Fruit fly (Drosophila melanogaster): ENCODE results near the gene CG5418.

CG5418 gene

DNA sequence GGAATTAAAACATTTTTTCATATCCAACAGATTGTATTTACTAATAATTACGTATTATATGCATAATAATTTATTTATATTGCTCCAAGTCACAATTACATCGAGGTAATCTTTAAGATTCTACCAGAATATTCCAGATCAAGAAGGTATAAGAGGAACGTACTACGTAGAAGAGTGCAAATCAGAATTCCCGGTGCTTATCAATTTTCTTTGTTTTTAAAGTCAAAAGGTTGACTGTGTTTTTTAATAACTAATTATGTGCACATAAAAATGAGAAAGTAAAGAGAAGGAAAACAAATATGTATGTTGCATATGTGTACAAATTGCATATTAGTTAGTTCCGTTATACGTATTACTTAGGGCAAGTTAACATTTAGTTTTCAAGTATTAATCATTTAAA, 31.9 kb downstream of the CG5418 start:
- TF ChIP-seq Trl (optimal IDR thresholded peaks at IDR 0.05) (no peak), Trl (GFP tag; optimal IDR thresholded peaks at IDR 0.05) (no peak), CG34224 (GFP tag; IDR thresholded peaks at IDR 0.05; ENCODE audit: partially characterized antibody) (0 out of 3 replicates have a peak, but pooled peaks have one; percentile 3)

DNA sequence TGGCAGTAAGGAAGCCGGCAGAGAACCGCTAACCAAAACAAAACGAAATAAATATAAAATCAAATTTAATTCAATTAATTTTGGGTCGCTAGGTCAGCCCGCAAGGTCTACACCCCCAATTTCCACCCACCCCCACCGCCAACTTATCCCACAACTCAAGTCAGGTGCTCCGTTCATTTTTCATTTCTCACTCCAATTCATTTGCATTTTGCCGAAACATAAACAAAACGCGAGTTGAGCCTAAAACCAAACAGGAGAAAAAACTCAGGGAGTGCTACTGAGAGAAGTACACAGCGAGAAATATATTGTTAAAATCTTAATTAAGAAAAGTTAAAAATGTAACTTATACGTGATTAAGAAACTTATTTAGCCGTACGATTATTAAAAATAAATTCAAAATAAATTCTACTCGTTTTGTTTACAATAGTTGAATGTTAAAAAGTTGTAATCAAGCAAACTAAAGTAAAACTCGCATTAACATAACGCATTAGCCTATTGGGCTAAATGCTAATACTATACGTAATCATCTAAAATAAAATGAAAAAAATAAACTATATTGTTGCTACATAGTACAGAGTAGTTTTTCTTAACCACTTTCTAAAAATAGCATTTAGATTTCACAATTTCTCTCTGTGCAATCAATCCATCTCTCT, 37.4 kb downstream of the CG5418 start:
- TF ChIP-seq CG15011 (GFP tag; optimal IDR thresholded peaks at IDR 0.05) (no peak), CG7928 (GFP tag; optimal IDR thresholded peaks at IDR 0.05) (no peak), Stat92E (GFP tag; optimal IDR thresholded peaks at IDR 0.05) (no peak), CG15269 (tag; optimal IDR thresholded peaks at IDR 0.05) (no peak), CG12071 (GFP tag; optimal IDR thresholded peaks at IDR 0.05) (no peak), CG4424 (GFP tag; optimal IDR thresholded peaks at IDR 0.05) (peak; percentile 19), PHDP (tag; optimal IDR thresholded peaks at IDR 0.05) (peak; percentile 43), CG8281 (tag; optimal IDR thresholded peaks at IDR 0.05) (no peak), yki (optimal IDR thresholded peaks at IDR 0.05) (no peak), HHEX (GFP tag; optimal IDR thresholded peaks at IDR 0.05) (no peak), CG5245 (GFP tag; optimal IDR thresholded peaks at IDR 0.05) (no peak), D (optimal IDR thresholded peaks at IDR 0.05) (no peak), D (GFP tag; optimal IDR thresholded peaks at IDR 0.05) (peak; percentile 2), CG2116 (GFP tag; optimal IDR thresholded peaks at IDR 0.05) (no peak), crp (GFP tag; optimal IDR thresholded peaks at IDR 0.05) (no peak), zf30C (GFP tag; optimal IDR thresholded peaks at IDR 0.05) (no peak), CG16779 (GFP tag; IDR thresholded peaks at IDR 0.05) (no peak), Nf-YB (GFP tag; optimal IDR thresholded peaks at IDR 0.05) (peak; percentile 14), CG32772 (GFP tag; IDR thresholded peaks at IDR 0.05) (no peak), CG4617 (GFP tag; optimal IDR thresholded peaks at IDR 0.05; ENCODE audit: borderline replicate concordance) (no peak), wdn (GFP tag; IDR thresholded peaks at IDR 0.05) (no peak), bab2 (GFP tag; optimal IDR thresholded peaks at IDR 0.05) (no peak), Abd-B (GFP tag; optimal IDR thresholded peaks at IDR 0.05) (no peak), cad (GFP tag; optimal IDR thresholded peaks at IDR 0.05) (no peak), caup (GFP tag; optimal IDR thresholded peaks at IDR 0.05; ENCODE audit: severe bottlenecking) (no peak), CHES-1-like (GFP tag; optimal IDR thresholded peaks at IDR 0.05) (no peak), CG12942 (GFP tag; optimal IDR thresholded peaks at IDR 0.05) (no peak), Dad (GFP tag; optimal IDR thresholded peaks at IDR 0.05) (no peak), mam (GFP tag; optimal IDR thresholded peaks at IDR 0.05) (no peak), HLH4C (GFP tag; IDR thresholded peaks at IDR 0.05; ENCODE audit: partially characterized antibody) (no peak), slp2 (GFP tag; optimal IDR thresholded peaks at IDR 0.05) (no peak), sisA (GFP tag; IDR thresholded peaks at IDR 0.05) (no peak), E2f2 (GFP tag; IDR thresholded peaks at IDR 0.05) (no peak), nerfin-2 (GFP tag; IDR thresholded peaks at IDR 0.05; ENCODE audit: partially characterized antibody) (no peak), CG17359 (tag; optimal IDR thresholded peaks at IDR 0.05) (no peak), sc (optimal IDR thresholded peaks at IDR 0.05) (no peak), sc (GFP tag; optimal IDR thresholded peaks at IDR 0.05) (no peak), CG34376 (GFP tag; optimal IDR thresholded peaks at IDR 0.05) (no peak), Pdp1 (GFP tag; optimal IDR thresholded peaks at IDR 0.05) (no peak), tna (GFP tag; IDR thresholded peaks at IDR 0.05; ENCODE audit: partially characterized antibody) (no peak), CG11696 (GFP tag; IDR thresholded peaks at IDR 0.05) (no peak), so (GFP tag; IDR thresholded peaks at IDR 0.05) (no peak), nau (GFP tag; optimal IDR thresholded peaks at IDR 0.05) (no peak), Eip74EF (GFP tag; optimal IDR thresholded peaks at IDR 0.05) (no peak), Doc3 (GFP tag; IDR thresholded peaks at IDR 0.05; ENCODE audit: partially characterized antibody) (no peak)
